Worm (Caenorhabditis elegans): ENCODE measurements around the gene flr-4.

DNA sequence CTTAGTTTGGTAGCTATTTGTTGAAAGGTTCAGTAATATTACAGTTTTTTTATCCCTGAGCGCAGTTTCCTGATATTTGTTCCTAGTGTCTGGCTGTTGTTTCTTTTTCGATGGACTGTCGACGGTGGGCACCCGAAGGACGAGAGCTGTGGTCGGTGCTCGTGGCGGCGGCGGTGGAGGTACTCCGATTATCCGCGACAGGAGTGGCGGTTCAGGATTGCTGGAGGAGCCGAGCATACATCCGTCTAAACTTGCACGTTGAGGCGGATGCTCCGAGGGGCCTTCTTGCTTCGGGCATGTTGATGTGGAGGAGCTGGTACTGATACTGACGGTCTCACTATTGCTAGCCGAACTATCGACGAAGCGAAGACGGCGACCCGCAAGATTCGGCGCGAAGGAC is 38.1 kb downstream of the flr-4 start:
- TF ChIP-seq pqm-1 (tag; optimal IDR thresholded peaks at IDR 0.05): no peak
- no peak for TF ChIP-seq lin-13 (GFP tag; optimal IDR thresholded peaks at IDR 0.05)
- no peak for TF ChIP-seq mep-1 (tag; optimal IDR thresholded peaks at IDR 0.05)
- no peak for TF ChIP-seq elt-2 (tag; optimal IDR thresholded peaks at IDR 0.05)
- TF ChIP-seq unc-130 (tag; optimal IDR thresholded peaks at IDR 0.05): no peak
- TF ChIP-seq fkh-10 (GFP tag; optimal IDR thresholded peaks at IDR 0.05): no peak
- no peak for TF ChIP-seq ets-5 (GFP tag; IDR thresholded peaks at IDR 0.05)
- no peak for TF ChIP-seq dpl-1 (GFP tag; optimal IDR thresholded peaks at IDR 0.05)
- no peak for TF ChIP-seq nhr-12 (tag; optimal IDR thresholded peaks at IDR 0.05)
- TF ChIP-seq skn-1 (tag; optimal IDR thresholded peaks at IDR 0.05): no peak
- no peak for TF ChIP-seq lin-39 (tag; optimal IDR thresholded peaks at IDR 0.05)

Measured in whole organism, L1 larva.